Fruit fly (Drosophila melanogaster) whole organism, embryonic: Measurements from ENCODE around the gene CG14212.
A peak's percentile ranks its signal among the peaks of the same experiment; 100 is the strongest.

Experiments
- ATbp ChIP-seq: fragments of 200-800 bp; sonication (Bioruptor generic); optimal IDR thresholded peaks from 2 replicates; lab custom pipeline; 2017; ENCODE audit warnings: missing biosample characterization, mild to moderate bottlenecking, missing genetic modification characterization, missing genetic modification reagents
- B-H2 ChIP-seq: fragments of 200-800 bp; sonication (Bioruptor generic); optimal IDR thresholded peaks from 2 replicates; lab custom pipeline; 2018; ENCODE audit warnings: missing biosample characterization, mild to moderate bottlenecking, missing genetic modification characterization
- CG1024 ChIP-seq: fragments of 200-800 bp; sonication (Bioruptor generic); IDR thresholded peaks from 2 replicates; pipeline ENCODE4 v1.3.6; 2022; ENCODE audit warnings: missing biosample characterization, missing genetic modification characterization
- CG10366 ChIP-seq: fragments of 200-800 bp; sonication (Bioruptor generic); IDR thresholded peaks from 2 replicates; pipeline ENCODE4 v1.3.6; 2022; ENCODE audit warnings: missing biosample characterization, missing genetic modification characterization
- CG10959 ChIP-seq: fragments of 200-800 bp; sonication (Bioruptor generic); IDR thresholded peaks from 2 replicates; pipeline ENCODE4 v1.3.6; 2022; ENCODE audit warnings: missing biosample characterization, missing genetic modification characterization
- CG12155 ChIP-seq: fragments of 200-800 bp; sonication (Bioruptor generic); optimal IDR thresholded peaks from 3 replicates; lab custom pipeline; 2016; ENCODE audit warnings: missing biosample characterization, missing genetic modification characterization
- CG12769 ChIP-seq: fragments of 200-800 bp; sonication (Bioruptor generic); optimal IDR thresholded peaks from 2 replicates; lab custom pipeline; 2019; ENCODE audit warnings: missing biosample characterization, mild to moderate bottlenecking, missing genetic modification characterization, moderate library complexity
- CG14860 ChIP-seq: fragments of 200-800 bp; sonication (Bioruptor generic); IDR thresholded peaks from 3 replicates; pipeline ENCODE4 v1.3.6; 2022; ENCODE audit warnings: missing biosample characterization, missing genetic modification characterization; ENCODE audit not compliant: partially characterized antibody
- CG15601 ChIP-seq: fragments of 200-800 bp; sonication (Bioruptor generic); optimal IDR thresholded peaks from 3 replicates; lab custom pipeline; 2019; ENCODE audit warnings: missing biosample characterization, mild to moderate bottlenecking, missing genetic modification characterization, moderate library complexity
- CG1647 ChIP-seq: fragments of 200-800 bp; sonication (Bioruptor generic); optimal IDR thresholded peaks from 3 replicates; lab custom pipeline; 2016; ENCODE audit warnings: missing biosample characterization, missing genetic modification characterization
- CG17385 ChIP-seq: fragments of 200-800 bp; sonication (Bioruptor generic); optimal IDR thresholded peaks from 3 replicates; lab custom pipeline; 2018; ENCODE audit warnings: missing biosample characterization, mild to moderate bottlenecking, missing genetic modification characterization
- CG17829 ChIP-seq: fragments of 200-800 bp; optimal IDR thresholded peaks from 2 replicates; lab custom pipeline; 2019; ENCODE audit warnings: missing biosample characterization, mild to moderate bottlenecking, missing genetic modification characterization, moderate library complexity
- CG18476 ChIP-seq: fragments of 200-800 bp; sonication (Bioruptor generic); optimal IDR thresholded peaks from 2 replicates; lab custom pipeline; 2016; ENCODE audit warnings: missing biosample characterization, mild to moderate bottlenecking, missing genetic modification characterization
- CG18599 ChIP-seq: fragments of 200-800 bp; sonication (Bioruptor generic); optimal IDR thresholded peaks from 3 replicates; lab custom pipeline; 2017; ENCODE audit warnings: missing biosample characterization, missing genetic modification characterization, mild to moderate bottlenecking, moderate library complexity, missing genetic modification reagents
- CG2116 ChIP-seq: fragments of 200-800 bp; sonication (Bioruptor generic); optimal IDR thresholded peaks from 3 replicates; lab custom pipeline; 2018; ENCODE audit warnings: missing biosample characterization, mild to moderate bottlenecking, missing genetic modification characterization
- CG2120 ChIP-seq: fragments of 200-800 bp; sonication (Bioruptor generic); optimal IDR thresholded peaks from 3 replicates; lab custom pipeline; 2016; ENCODE audit warnings: missing biosample characterization, missing genetic modification characterization
- CG4328 ChIP-seq: fragments of 200-800 bp; sonication (Bioruptor generic); optimal IDR thresholded peaks from 3 replicates; lab custom pipeline; 2017; ENCODE audit warnings: missing biosample characterization, missing genetic modification reagents, missing genetic modification characterization
- CG4360 ChIP-seq: fragments of 200-800 bp; sonication (Bioruptor generic); IDR thresholded peaks from 2 replicates; pipeline ENCODE4 v1.3.6; 2022; ENCODE audit warnings: missing biosample characterization, missing genetic modification characterization
- CG6175 ChIP-seq: fragments of 200-800 bp; sonication (Bioruptor generic); IDR thresholded peaks from 3 replicates; pipeline ENCODE4 v1.3.6; 2022; ENCODE audit warnings: missing biosample characterization, missing genetic modification characterization
- CG8478 ChIP-seq: fragments of >200 bp; optimal IDR thresholded peaks from 2 replicates; lab custom pipeline; 2018
- CkIIα-i1 ChIP-seq: fragments of 200-800 bp; sonication (Bioruptor generic); IDR thresholded peaks from 2 replicates; pipeline ENCODE4 v1.3.6; 2022; ENCODE audit warnings: missing biosample characterization, missing genetic modification characterization
- Doc2 ChIP-seq: fragments of 200-800 bp; sonication (Bioruptor generic); IDR thresholded peaks from 2 replicates; pipeline ENCODE4 v1.3.6; 2022; ENCODE audit warnings: missing biosample characterization, missing genetic modification characterization
- Fer3 ChIP-seq: fragments of 200-800 bp; sonication (Bioruptor generic); optimal IDR thresholded peaks from 2 replicates; lab custom pipeline; 2018; ENCODE audit warnings: missing biosample characterization, mild to moderate bottlenecking, missing genetic modification characterization, moderate library complexity
- GATAe ChIP-seq: fragments of 200-800 bp; sonication (Bioruptor generic); conservative IDR thresholded peaks from 2 replicates; pipeline ENCODE4 v1.3.6; 2022; ENCODE audit warnings: missing biosample characterization, missing genetic modification characterization
- HLHmδ ChIP-seq: fragments of 200-800 bp; sonication (Bioruptor generic); optimal IDR thresholded peaks from 2 replicates; lab custom pipeline; 2018; ENCODE audit warnings: missing biosample characterization, mild to moderate bottlenecking, missing genetic modification characterization, moderate library complexity
- NC2α ChIP-seq: fragments of 200-800 bp; sonication (Bioruptor generic); optimal IDR thresholded peaks from 2 replicates; lab custom pipeline; 2016; ENCODE audit warnings: missing biosample characterization, missing genetic modification characterization
- Vsx1 ChIP-seq: fragments of 200-800 bp; sonication (Bioruptor generic); optimal IDR thresholded peaks from 2 replicates; lab custom pipeline; 2017; ENCODE audit warnings: missing biosample characterization, mild to moderate bottlenecking, missing genetic modification characterization, missing genetic modification reagents
- aop ChIP-seq: fragments of 200-800 bp; sonication (Bioruptor generic); IDR thresholded peaks from 2 replicates; pipeline ENCODE4 v1.3.6; 2022; ENCODE audit warnings: missing biosample characterization, missing genetic modification characterization
- ato ChIP-seq: fragments of 200-800 bp; sonication (Bioruptor generic); IDR thresholded peaks from 2 replicates; pipeline ENCODE4 v1.3.6; 2022; ENCODE audit warnings: missing biosample characterization, missing genetic modification characterization; ENCODE audit not compliant: partially characterized antibody
- cad ChIP-seq: fragments of >200 bp; optimal IDR thresholded peaks from 2 replicates; lab custom pipeline; 2017; ENCODE audit warnings: missing biosample characterization, missing genetic modification characterization
- chinmo ChIP-seq: fragments of 200-800 bp; sonication (Bioruptor generic); IDR thresholded peaks from 4 replicates; pipeline ENCODE4 v1.3.6; 2022; ENCODE audit warnings: missing biosample characterization, missing genetic modification characterization; ENCODE audit not compliant: partially characterized antibody
- chn ChIP-seq: fragments of 200-800 bp; sonication (Bioruptor generic); optimal IDR thresholded peaks from 2 replicates; lab custom pipeline; 2016; ENCODE audit warnings: missing biosample characterization, missing genetic modification characterization
- dmrt11E ChIP-seq: fragments of 200-800 bp; sonication (Bioruptor generic); optimal IDR thresholded peaks from 3 replicates; lab custom pipeline; 2018; ENCODE audit warnings: missing biosample characterization, mild to moderate bottlenecking, missing genetic modification characterization, moderate library complexity
- esg ChIP-seq: fragments of 200-800 bp; sonication (Bioruptor generic); conservative IDR thresholded peaks from 2 replicates; pipeline ENCODE4 v1.3.6; 2022; ENCODE audit warnings: missing biosample characterization, missing genetic modification characterization
- exex ChIP-seq: fragments of 200-800 bp; sonication (Bioruptor generic); optimal IDR thresholded peaks from 4 replicates; lab custom pipeline; 2018; ENCODE audit warnings: missing biosample characterization, mild to moderate bottlenecking, missing genetic modification characterization, moderate library complexity
- fd102C ChIP-seq: fragments of 200-800 bp; sonication (Bioruptor generic); optimal IDR thresholded peaks from 2 replicates; lab custom pipeline; 2018; ENCODE audit warnings: missing biosample characterization, mild to moderate bottlenecking, missing genetic modification characterization, moderate library complexity
- h ChIP-seq: fragments of >200 bp; optimal IDR thresholded peaks from 2 replicates; lab custom pipeline; 2017
- knrl ChIP-seq: fragments of 200-800 bp; sonication (Bioruptor generic); IDR thresholded peaks from 3 replicates; pipeline ENCODE4 v1.3.6; 2022; ENCODE audit warnings: missing biosample characterization, missing genetic modification characterization; ENCODE audit not compliant: partially characterized antibody
- salm ChIP-seq: fragments of 200-800 bp; sonication (Bioruptor generic); optimal IDR thresholded peaks from 2 replicates; lab custom pipeline; 2018; ENCODE audit warnings: missing biosample characterization, mild to moderate bottlenecking, missing genetic modification characterization
- sens ChIP-seq: fragments of 200-800 bp; sonication (Bioruptor generic); peaks from one replicate; lab custom pipeline; 2016; ENCODE audit warnings: missing biosample characterization, missing genetic modification characterization
- slou ChIP-seq: fragments of 200-800 bp; sonication (Bioruptor generic); optimal IDR thresholded peaks from 3 replicates; lab custom pipeline; 2016; ENCODE audit warnings: missing biosample characterization, missing genetic modification characterization
- vvl ChIP-seq: fragments of 200-800 bp; sonication (Bioruptor generic); IDR thresholded peaks from 2 replicates; pipeline ENCODE4 v1.3.6; 2022; ENCODE audit warnings: missing biosample characterization, missing genetic modification characterization
- wek ChIP-seq: fragments of 200-800 bp; sonication (Bioruptor generic); optimal IDR thresholded peaks from 3 replicates; lab custom pipeline; 2018; ENCODE audit warnings: missing biosample characterization, mild to moderate bottlenecking, missing genetic modification characterization, moderate library complexity

The CG14212 gene

DNA sequence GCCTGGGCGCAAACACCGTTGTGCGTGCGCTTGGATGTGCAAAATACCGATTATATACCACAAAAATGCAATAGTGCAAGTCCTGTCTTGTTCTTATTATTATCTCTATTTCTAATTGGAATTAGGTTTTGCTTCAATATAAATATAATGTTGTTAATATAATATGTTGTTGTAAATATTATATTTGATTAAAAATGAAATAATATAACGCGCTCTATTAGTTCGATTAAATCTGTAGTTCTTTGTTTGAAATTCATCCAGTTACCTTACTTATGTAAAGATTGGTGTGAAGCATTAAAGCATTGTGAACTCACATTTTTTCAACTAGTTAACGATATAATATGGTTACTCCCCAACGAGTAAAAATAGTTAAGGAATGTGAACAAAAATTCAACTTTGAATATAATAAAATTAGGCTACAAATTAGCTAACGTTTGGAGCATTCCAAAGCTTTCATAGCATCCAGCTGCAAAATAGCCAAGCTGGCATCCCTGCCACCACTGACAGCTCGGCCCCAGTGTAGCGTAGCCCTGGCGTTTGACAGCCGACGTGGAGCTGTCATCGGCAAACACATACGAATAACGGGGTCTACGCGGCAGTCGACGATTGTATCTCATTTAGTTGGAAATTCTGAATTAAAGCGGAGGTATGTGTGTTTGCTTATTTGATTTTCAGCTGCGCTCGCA lies 17.5 kb downstream of the CG14212 start, which contains the start of the genes CG12237 and Sec61gamma (continued):
- TF ChIP-seq vvl (GFP tag; lab: Robert Waterston, UW) (peak; percentile 57; the same call in 1 of the 2 replicates), exex (tag; lab: Kevin White, UChicago) (no peak), CG8478 (no peak), aop (no peak), fd102C (GFP tag; lab: Kevin White, UChicago) (no peak), CG10366 (GFP tag; lab: Robert Waterston, UW) (peak; percentile 21; the same call in 1 of the 2 replicates), salm (tag; lab: Kevin White, UChicago) (no peak), cad (no peak), Doc2 (GFP tag; lab: Robert Waterston, UW) (no peak), CG18476 (no peak), sens (GFP tag; lab: Kevin White, UChicago) (peak; percentile 71), CkIIα-i1 (GFP tag; lab: Robert Waterston, UW) (no peak), dmrt11E (peak; percentile 6), HLHmδ (peak; percentile 85), h (no peak), knrl (GFP tag; lab: Robert Waterston, UW) (no peak), CG6175 (GFP tag; lab: Robert Waterston, UW) (0 out of 3 replicates have a peak, but pooled peaks have one; percentile 7), CG2116 (peak; percentile 43), ato (GFP tag; lab: Robert Waterston, UW) (no peak), CG14860 (GFP tag; lab: Robert Waterston, UW) (no peak), chinmo (GFP tag; lab: Robert Waterston, UW) (no peak), slou (no peak), CG1024 (GFP tag; lab: Robert Waterston, UW) (no peak), Fer3 (tag; lab: Kevin White, UChicago) (peak; percentile 1), B-H2 (peak; percentile 44), Vsx1 (GFP tag; lab: Kevin White, UChicago) (no peak), ATbp (GFP tag; lab: Kevin White, UChicago) (no peak), esg (GFP tag; lab: Robert Waterston, UW) (no peak), CG17829 (tag; lab: Kevin White, UChicago) (peak; percentile 49), CG10959 (GFP tag; lab: Robert Waterston, UW) (no peak), CG4360 (GFP tag; lab: Robert Waterston, UW) (no peak), CG4328 (GFP tag; lab: Kevin White, UChicago) (no peak), CG12155 (GFP tag; lab: Kevin White, UChicago) (no peak), CG17385 (GFP tag; lab: Kevin White, UChicago) (peak; percentile 9), chn (no peak), CG1647 (GFP tag; lab: Kevin White, UChicago) (peak; percentile 14), CG15601 (tag; lab: Kevin White, UChicago) (peak; percentile 24), wek (GFP tag; lab: Kevin White, UChicago) (no peak), GATAe (no peak), CG12769 (tag; lab: Kevin White, UChicago) (no peak), CG18599 (GFP tag; lab: Kevin White, UChicago) (no peak), CG2120 (GFP tag; lab: Kevin White, UChicago) (no peak), NC2α (GFP tag; lab: Kevin White, UChicago) (no peak)
